Worm (Caenorhabditis elegans) whole organism, midembryonic: ENCODE results near the gene dsl-5.

Source experiments
- T22C8.4 ChIP-seq: fragments of 200-800 bp; sonication (Bioruptor generic); IDR thresholded peaks from 2 replicates; pipeline ENCODE4 v1.3.6; 2022; ENCODE audit warnings: missing genetic modification characterization, missing compliant biosample characterization
- flt-1 ChIP-seq: fragments of 200-800 bp; sonication (Bioruptor generic); IDR thresholded peaks from 2 replicates; pipeline ENCODE4 v1.3.6; 2022; ENCODE audit warnings: missing genetic modification characterization, missing compliant biosample characterization
- klf-2 ChIP-seq: fragments of 200-800 bp; sonication (Bioruptor generic); conservative IDR thresholded peaks from 2 replicates; pipeline ENCODE4 v1.3.6; 2022; ENCODE audit warnings: missing genetic modification reagents, missing genetic modification characterization, missing compliant biosample characterization
- med-1 ChIP-seq: sonication (generic microtip); optimal IDR thresholded peaks from 2 replicates; lab custom pipeline; 2017; ENCODE audit warnings: missing genetic modification characterization, mild to moderate bottlenecking, missing compliant biosample characterization, antibody characterized with exemption, missing genetic modification reagents; ENCODE audit not compliant: insufficient read depth
- ref-1 ChIP-seq: fragments of 200-800 bp; sonication (Bioruptor generic); conservative IDR thresholded peaks from 2 replicates; pipeline ENCODE4 v1.3.6; 2022; ENCODE audit warnings: missing genetic modification reagents, missing genetic modification characterization, missing compliant biosample characterization
- ztf-23 ChIP-seq: fragments of 200-800 bp; sonication (Bioruptor generic); IDR thresholded peaks from 2 replicates; pipeline ENCODE4 v1.3.6; 2022; ENCODE audit warnings: missing genetic modification reagents, missing genetic modification characterization, missing compliant biosample characterization
- ztf-29 ChIP-seq: fragments of 200-800 bp; sonication (Bioruptor generic); IDR thresholded peaks from 2 replicates; pipeline ENCODE4 v1.3.6; 2022; ENCODE audit warnings: missing genetic modification reagents, missing genetic modification characterization, missing compliant biosample characterization

ce11 chrIV:11668001-11668400 lies 47.2 kb upstream of the dsl-5 start, which contains the start of gene atg-4.2:
- TF ChIP-seq flt-1 (no peak), T22C8.4 (GFP tag; lab: Robert Waterston, UW) (no peak), klf-2 (GFP tag; lab: Robert Waterston, UW) (no peak), ztf-23 (GFP tag; lab: Robert Waterston, UW) (no peak), ztf-29 (no peak), med-1 (no peak), ref-1 (no peak)
